Worm (Caenorhabditis elegans) whole organism, midembryonic: Measurements from ENCODE around the gene C31H1.1.

ENCODE experiments used
- T22C8.4 ChIP-seq: fragments of 200-800 bp; sonication (Bioruptor generic); IDR thresholded peaks from 2 replicates; pipeline ENCODE4 v1.3.6; 2022; ENCODE audit warnings: missing genetic modification characterization, missing compliant biosample characterization
- cog-1 ChIP-seq: sonication (generic microtip); optimal IDR thresholded peaks from 2 replicates; lab custom pipeline; 2016; ENCODE audit warnings: missing genetic modification characterization, missing compliant biosample characterization
- flt-1 ChIP-seq: fragments of 200-800 bp; sonication (Bioruptor generic); IDR thresholded peaks from 2 replicates; pipeline ENCODE4 v1.3.6; 2022; ENCODE audit warnings: missing genetic modification characterization, missing compliant biosample characterization
- klf-2 ChIP-seq: fragments of 200-800 bp; sonication (Bioruptor generic); conservative IDR thresholded peaks from 2 replicates; pipeline ENCODE4 v1.3.6; 2022; ENCODE audit warnings: missing genetic modification reagents, missing genetic modification characterization, missing compliant biosample characterization
- med-1 ChIP-seq: sonication (generic microtip); optimal IDR thresholded peaks from 2 replicates; lab custom pipeline; 2017; ENCODE audit warnings: missing genetic modification characterization, mild to moderate bottlenecking, missing compliant biosample characterization, antibody characterized with exemption, missing genetic modification reagents; ENCODE audit not compliant: insufficient read depth
- ref-1 ChIP-seq: fragments of 200-800 bp; sonication (Bioruptor generic); conservative IDR thresholded peaks from 2 replicates; pipeline ENCODE4 v1.3.6; 2022; ENCODE audit warnings: missing genetic modification reagents, missing genetic modification characterization, missing compliant biosample characterization
- tab-1 ChIP-seq: fragments of 200-800 bp; sonication (Bioruptor generic); IDR thresholded peaks from 2 replicates; pipeline ENCODE4 v1.3.6; 2022; ENCODE audit warnings: missing genetic modification characterization, missing compliant biosample characterization
- ztf-23 ChIP-seq: fragments of 200-800 bp; sonication (Bioruptor generic); IDR thresholded peaks from 2 replicates; pipeline ENCODE4 v1.3.6; 2022; ENCODE audit warnings: missing genetic modification reagents, missing genetic modification characterization, missing compliant biosample characterization
- ztf-29 ChIP-seq: fragments of 200-800 bp; sonication (Bioruptor generic); IDR thresholded peaks from 2 replicates; pipeline ENCODE4 v1.3.6; 2022; ENCODE audit warnings: missing genetic modification reagents, missing genetic modification characterization, missing compliant biosample characterization

C31H1.1 gene

DNA sequence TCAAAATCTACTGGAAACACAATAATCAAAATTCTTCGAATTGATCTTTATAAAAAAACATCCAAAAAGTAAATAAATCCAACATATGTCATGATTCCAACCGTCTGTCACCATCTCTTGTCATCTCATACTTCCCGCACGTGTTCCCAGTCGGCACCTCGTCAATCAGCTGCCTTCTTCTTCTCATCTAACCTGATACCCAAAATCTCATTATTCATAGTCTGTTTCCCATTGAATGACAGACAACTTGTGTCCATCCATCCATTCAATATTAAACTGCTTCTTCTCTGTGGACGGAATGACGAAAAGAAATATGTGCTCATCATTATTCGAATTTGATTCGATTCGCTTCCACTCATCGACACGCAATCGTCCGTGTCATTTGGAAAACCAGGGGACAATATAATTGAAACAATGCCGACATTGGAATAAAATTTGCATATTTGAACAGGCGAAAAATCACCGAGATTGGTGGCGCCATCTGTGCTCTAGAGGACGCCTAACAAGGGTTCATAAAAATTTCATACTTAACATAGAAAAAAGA lies 13.9 kb downstream of the C31H1.1 start:
- TF ChIP-seq ztf-29 (GFP tag; lab: Robert Waterston, UW) (no peak), ztf-23 (GFP tag; lab: Robert Waterston, UW) (no peak), cog-1 (no peak), flt-1 (GFP tag; lab: Robert Waterston, UW) (no peak), klf-2 (GFP tag; lab: Robert Waterston, UW) (no peak), T22C8.4 (GFP tag; lab: Robert Waterston, UW) (no peak), ref-1 (GFP tag; lab: Robert Waterston, UW) (no peak)

DNA sequence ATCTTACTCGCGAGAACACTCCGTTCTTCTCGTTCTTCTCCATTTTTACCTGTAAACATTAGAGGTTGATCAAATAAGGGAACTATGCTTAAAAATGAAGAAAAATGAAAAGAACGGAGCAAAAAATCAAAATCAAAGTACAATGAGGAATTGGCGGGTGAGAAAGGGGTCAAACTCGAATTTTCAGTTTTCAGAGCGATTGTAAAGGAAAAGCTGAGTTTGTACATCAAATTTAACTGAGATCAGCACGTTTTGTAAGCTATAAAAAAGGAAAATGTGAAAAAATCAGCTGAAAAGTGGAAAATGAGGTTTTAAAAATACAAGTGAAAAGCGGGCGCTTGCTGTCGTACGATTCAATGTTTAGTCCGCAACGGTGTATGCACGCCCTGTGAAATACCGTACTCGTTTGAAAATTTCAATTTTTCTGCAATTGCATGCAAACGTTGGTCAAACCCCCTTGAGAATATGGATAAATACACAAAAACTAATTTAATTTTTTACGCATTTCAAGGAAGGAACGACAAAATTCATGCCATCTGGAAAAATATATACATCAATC lies 16.9 kb downstream of the C31H1.1 start, which contains the start of gene oops-1:
Gene oops-1, minus strand, starts transcription at position 51 of the 559 bp plus-strand sequence.
- TF ChIP-seq ztf-23 (GFP tag; lab: Robert Waterston, UW): no peak
- TF ChIP-seq ztf-29 (GFP tag; lab: Robert Waterston, UW): no peak
- TF ChIP-seq flt-1 (GFP tag; lab: Robert Waterston, UW): no peak
- TF ChIP-seq klf-2 (GFP tag; lab: Robert Waterston, UW): no peak
- no peak for TF ChIP-seq T22C8.4 (GFP tag; lab: Robert Waterston, UW)
- TF ChIP-seq med-1 (GFP tag; lab: Kevin White, UChicago): no peak
- no peak for TF ChIP-seq ref-1 (GFP tag; lab: Robert Waterston, UW)
- no peak for TF ChIP-seq tab-1 (GFP tag; lab: Robert Waterston, UW)
- no peak for TF ChIP-seq cog-1

DNA sequence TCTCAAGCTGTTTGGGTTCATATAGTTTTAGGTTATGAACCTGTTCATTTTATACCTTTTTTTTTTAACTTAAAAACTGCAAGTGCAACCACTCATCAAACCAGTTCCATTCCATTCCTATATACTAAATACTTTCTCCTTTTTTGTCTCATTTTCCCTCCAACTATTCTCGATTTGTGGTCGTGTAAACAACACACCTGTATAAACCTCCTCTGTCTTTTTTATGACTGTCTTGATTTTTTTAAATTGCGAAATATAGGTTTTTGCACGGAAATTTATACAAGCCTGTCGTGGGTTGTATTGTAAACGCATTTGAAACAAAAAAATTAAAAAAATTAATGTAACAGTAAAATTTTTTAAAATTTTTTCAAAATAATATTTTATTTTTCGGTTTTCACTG lies 19.2 kb downstream of the C31H1.1 start:
- no peak for TF ChIP-seq flt-1 (GFP tag; lab: Robert Waterston, UW)
- TF ChIP-seq cog-1: no peak
- no peak for TF ChIP-seq T22C8.4 (GFP tag; lab: Robert Waterston, UW)
- no peak for TF ChIP-seq ref-1 (GFP tag; lab: Robert Waterston, UW)
- no peak for TF ChIP-seq ztf-23 (GFP tag; lab: Robert Waterston, UW)
- no peak for TF ChIP-seq ztf-29 (GFP tag; lab: Robert Waterston, UW)
- TF ChIP-seq klf-2 (GFP tag; lab: Robert Waterston, UW): no peak
- no peak for TF ChIP-seq tab-1 (GFP tag; lab: Robert Waterston, UW)
- no peak for TF ChIP-seq med-1 (GFP tag; lab: Kevin White, UChicago)

DNA sequence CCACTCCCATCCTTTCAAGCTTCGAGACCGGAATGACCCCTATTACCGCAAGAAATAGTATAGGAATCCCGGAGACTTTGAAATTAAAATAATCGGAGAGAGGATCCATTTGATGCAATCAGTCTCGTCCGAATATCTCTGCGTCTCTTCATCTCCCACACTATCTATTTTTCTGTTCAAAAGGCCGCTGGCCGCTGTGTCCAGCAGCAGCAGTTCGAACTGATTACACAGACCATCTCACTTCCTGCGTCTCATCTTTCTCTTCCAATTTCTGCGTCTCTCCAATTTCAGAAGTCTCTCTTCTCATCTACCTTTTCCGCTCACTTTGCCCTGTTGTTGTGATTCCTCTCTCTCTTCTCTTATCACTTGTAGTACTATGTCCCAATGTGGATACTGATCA lies 20.2 kb downstream of the C31H1.1 start:
- TF ChIP-seq klf-2 (GFP tag; lab: Robert Waterston, UW): no peak
- TF ChIP-seq flt-1 (GFP tag; lab: Robert Waterston, UW): no peak
- TF ChIP-seq T22C8.4 (GFP tag; lab: Robert Waterston, UW): no peak
- no peak for TF ChIP-seq med-1 (GFP tag; lab: Kevin White, UChicago)
- TF ChIP-seq ref-1 (GFP tag; lab: Robert Waterston, UW): no peak
- TF ChIP-seq cog-1: peak; percentile 55
- TF ChIP-seq ztf-23 (GFP tag; lab: Robert Waterston, UW): no peak
- no peak for TF ChIP-seq ztf-29 (GFP tag; lab: Robert Waterston, UW)

DNA sequence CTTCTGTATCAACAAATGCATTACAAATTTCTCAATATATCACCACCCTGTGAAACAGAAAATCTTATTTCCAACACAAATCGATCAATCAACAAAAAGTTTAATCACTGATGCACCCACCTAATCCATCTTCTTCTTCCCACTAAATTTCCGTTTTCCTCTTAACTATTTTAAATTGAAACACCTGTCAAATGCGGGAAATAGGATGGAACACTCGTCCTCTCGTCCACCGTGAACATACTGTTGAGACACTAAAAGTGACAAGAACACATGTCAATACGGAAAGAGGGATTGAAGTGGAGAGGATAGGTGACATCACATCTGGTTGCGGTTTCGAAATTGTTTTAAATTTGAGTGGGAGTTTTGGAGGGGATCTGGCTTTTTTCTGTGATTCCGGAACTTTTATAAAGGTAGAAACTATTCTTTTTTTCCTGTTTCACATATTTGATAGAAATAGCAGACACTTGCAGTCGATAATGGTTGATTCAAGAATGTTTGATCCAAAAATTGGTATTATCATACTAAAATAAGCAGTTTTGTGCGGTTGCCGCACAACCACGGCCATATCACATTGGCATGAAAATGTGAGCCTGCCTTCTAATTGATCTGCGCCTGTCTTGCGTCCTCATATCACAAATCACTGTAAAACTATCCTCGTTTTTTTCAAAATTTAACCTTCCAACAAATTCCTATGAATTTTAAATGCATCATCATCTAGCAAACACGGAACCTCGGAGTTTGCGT lies 23.0 kb downstream of the C31H1.1 start:
- TF ChIP-seq T22C8.4 (GFP tag; lab: Robert Waterston, UW): no peak
- TF ChIP-seq flt-1 (GFP tag; lab: Robert Waterston, UW): no peak
- no peak for TF ChIP-seq med-1 (GFP tag; lab: Kevin White, UChicago)
- TF ChIP-seq ztf-23 (GFP tag; lab: Robert Waterston, UW): no peak
- TF ChIP-seq ref-1 (GFP tag; lab: Robert Waterston, UW): no peak
- TF ChIP-seq klf-2 (GFP tag; lab: Robert Waterston, UW): no peak
- no peak for TF ChIP-seq ztf-29 (GFP tag; lab: Robert Waterston, UW)
- no peak for TF ChIP-seq cog-1
- no peak for TF ChIP-seq tab-1 (GFP tag; lab: Robert Waterston, UW)

DNA sequence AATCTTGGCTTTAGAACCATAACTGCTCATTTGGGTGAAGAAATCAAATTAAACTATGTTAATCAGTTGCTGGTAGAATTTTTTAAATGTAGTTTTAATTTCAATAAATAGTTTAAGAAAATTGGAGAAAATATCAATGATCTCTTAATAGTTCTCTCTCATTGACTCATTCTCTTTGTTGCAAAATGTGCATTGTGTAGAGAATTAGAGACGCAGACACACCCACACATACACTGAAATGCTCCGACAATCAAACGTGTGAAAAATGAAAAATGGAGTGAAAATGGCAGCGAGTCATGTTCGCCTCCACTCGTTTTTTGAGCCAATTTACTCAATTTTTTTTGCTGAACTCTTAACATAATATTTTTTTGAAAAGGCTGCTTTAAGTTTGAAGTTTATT lies 23.7 kb downstream of the C31H1.1 start:
- TF ChIP-seq klf-2 (GFP tag; lab: Robert Waterston, UW) (no peak), tab-1 (GFP tag; lab: Robert Waterston, UW) (no peak), flt-1 (GFP tag; lab: Robert Waterston, UW) (no peak), ztf-29 (GFP tag; lab: Robert Waterston, UW) (no peak), cog-1 (no peak), med-1 (GFP tag; lab: Kevin White, UChicago) (no peak), T22C8.4 (GFP tag; lab: Robert Waterston, UW) (no peak), ref-1 (GFP tag; lab: Robert Waterston, UW) (no peak), ztf-23 (GFP tag; lab: Robert Waterston, UW) (no peak)

DNA sequence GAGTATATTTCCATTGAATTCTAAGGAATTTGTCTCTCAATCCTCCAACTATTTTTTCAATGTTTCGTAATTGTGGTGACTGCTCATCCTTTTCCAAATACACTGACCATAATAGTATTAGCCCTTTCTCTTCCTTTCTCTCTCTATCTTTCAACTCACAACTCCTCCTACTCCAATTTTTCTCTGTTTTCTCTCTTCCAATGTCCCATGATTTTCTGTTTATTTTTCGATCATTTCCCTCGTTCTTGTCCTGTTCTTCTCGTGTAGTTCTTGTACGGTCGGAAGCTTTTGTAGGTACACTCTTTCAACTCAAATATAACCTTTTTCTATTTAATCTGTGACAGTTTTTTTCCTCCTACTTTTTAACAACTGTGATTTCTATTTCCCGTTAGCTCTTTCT lies 24.7 kb downstream of the C31H1.1 start:
- TF ChIP-seq flt-1 (GFP tag; lab: Robert Waterston, UW) (no peak), klf-2 (GFP tag; lab: Robert Waterston, UW) (no peak)

DNA sequence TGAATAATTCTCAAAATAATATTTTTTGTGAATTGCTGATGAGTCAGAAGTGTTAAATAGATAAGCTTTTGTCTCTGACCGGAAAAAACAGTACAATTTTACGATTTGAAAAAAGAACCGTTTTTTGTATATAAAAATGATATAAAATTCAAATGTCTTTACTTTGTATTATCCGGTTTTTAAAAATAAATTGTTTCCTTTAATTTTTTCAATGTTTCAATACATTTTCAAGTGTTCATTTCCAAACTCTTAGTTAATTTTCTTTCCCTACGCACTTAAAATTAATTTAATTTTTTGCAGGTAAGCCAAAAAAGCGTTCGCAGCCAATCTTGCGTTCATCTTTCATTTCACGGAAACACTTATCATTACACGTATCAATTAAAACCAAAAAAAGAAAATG lies 27.2 kb downstream of the C31H1.1 start, which contains the start of gene egal-1:
Gene egal-1, plus strand, starts transcription at position 301 of the 400 bp plus-strand sequence.
- TF ChIP-seq ref-1 (GFP tag; lab: Robert Waterston, UW): no peak
- TF ChIP-seq klf-2 (GFP tag; lab: Robert Waterston, UW): no peak
- no peak for TF ChIP-seq flt-1 (GFP tag; lab: Robert Waterston, UW)
- TF ChIP-seq cog-1: no peak
- no peak for TF ChIP-seq med-1 (GFP tag; lab: Kevin White, UChicago)
- TF ChIP-seq ztf-29 (GFP tag; lab: Robert Waterston, UW): no peak
- TF ChIP-seq tab-1 (GFP tag; lab: Robert Waterston, UW): no peak
- no peak for TF ChIP-seq ztf-23 (GFP tag; lab: Robert Waterston, UW)
- TF ChIP-seq T22C8.4 (GFP tag; lab: Robert Waterston, UW): no peak
